Fruit fly (Drosophila melanogaster) whole organism, pupa: ENCODE data around the gene CG31211.

Experiments
- CG12605 ChIP-seq: fragments of 200-800 bp; sonication (Bioruptor generic); IDR thresholded peaks from 2 replicates; pipeline ENCODE4 v1.3.6; 2022; ENCODE audit warnings: missing biosample characterization, missing genetic modification characterization
- CG34367 ChIP-seq: fragments of 200-800 bp; sonication (Bioruptor generic); optimal IDR thresholded peaks from 2 replicates; lab custom pipeline; 2018; ENCODE audit warnings: missing biosample characterization, mild to moderate bottlenecking, missing genetic modification characterization
- CG8159 ChIP-seq: fragments of 200-800 bp; sonication (Bioruptor generic); optimal IDR thresholded peaks from 3 replicates; lab custom pipeline; 2018; ENCODE audit warnings: missing biosample characterization, mild to moderate bottlenecking, missing genetic modification characterization, moderate library complexity
- CG9948 ChIP-seq: fragments of 200-800 bp; sonication (Bioruptor generic); optimal IDR thresholded peaks from 2 replicates; lab custom pipeline; 2018; ENCODE audit warnings: missing biosample characterization, mild to moderate bottlenecking, missing genetic modification characterization, moderate library complexity
- D1 ChIP-seq: fragments of 200-800 bp; sonication (Bioruptor generic); optimal IDR thresholded peaks from 2 replicates; lab custom pipeline; 2018; ENCODE audit warnings: missing biosample characterization, mild to moderate bottlenecking, missing genetic modification characterization, moderate library complexity
- EcR ChIP-seq: fragments of 200-800 bp; sonication (Bioruptor generic); optimal IDR thresholded peaks from 3 replicates; lab custom pipeline; 2019; ENCODE audit warnings: missing biosample characterization, missing genetic modification characterization, mild to moderate bottlenecking, moderate library complexity, missing genetic modification reagents
- Ets98B ChIP-seq: fragments of 200-800 bp; sonication (Bioruptor generic); IDR thresholded peaks from 2 replicates; pipeline ENCODE4 v1.3.6; 2022; ENCODE audit warnings: missing biosample characterization, missing genetic modification characterization
- Pif1A ChIP-seq: fragments of 200-800 bp; sonication (Bioruptor generic); optimal IDR thresholded peaks from 3 replicates; lab custom pipeline; 2016; ENCODE audit warnings: missing biosample characterization, missing genetic modification characterization
- Snoo ChIP-seq: fragments of 200-800 bp; sonication (Bioruptor generic); optimal IDR thresholded peaks from 3 replicates; lab custom pipeline; 2017; ENCODE audit warnings: missing biosample characterization, mild to moderate bottlenecking, missing genetic modification characterization, inconsistent platforms

DNA sequence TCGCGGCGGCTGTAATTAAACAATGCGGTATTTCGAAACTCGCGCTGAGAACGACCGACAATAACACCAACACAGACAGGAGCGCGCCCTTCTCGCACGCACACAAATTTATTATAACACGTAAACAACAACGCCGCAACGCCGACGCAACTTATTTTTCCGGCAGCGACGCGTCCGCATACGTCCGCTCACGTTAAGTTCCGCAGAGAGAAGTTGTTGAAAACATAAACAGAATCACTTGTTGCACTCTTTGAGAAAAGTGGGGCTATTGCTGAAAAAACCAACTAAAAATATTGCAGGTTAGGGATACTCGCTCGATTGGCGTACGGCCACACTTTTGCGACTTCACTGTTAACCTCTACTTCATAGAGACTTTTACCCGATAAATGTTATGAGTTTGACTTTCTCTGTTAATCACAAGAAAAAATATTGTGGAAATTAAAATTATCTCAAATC, 549 bp upstream of the CG31211 start, which contains the start of gene Cad87A:
- TF ChIP-seq Ets98B (GFP tag; lab: Robert Waterston, UW) (no peak), D1 (tag; lab: Kevin White, UChicago) (no peak), CG12605 (GFP tag; lab: Robert Waterston, UW) (no peak), CG8159 (tag; lab: Kevin White, UChicago) (peak; percentile 7), Snoo (tag; lab: Kevin White, UChicago) (no peak), Pif1A (GFP tag; lab: Kevin White, UChicago) (no peak), CG9948 (tag; lab: Kevin White, UChicago) (no peak), CG34367 (no peak), EcR (GFP tag; lab: Kevin White, UChicago) (peak; percentile 43)
